Worm (Caenorhabditis elegans) whole organism, early embryonic: ENCODE measurements around the gene sdz-19.

Experiments used
- B0310.2 ChIP-seq: sonication (generic microtip); optimal IDR thresholded peaks from 2 replicates; lab custom pipeline; 2016; ENCODE audit warnings: mild to moderate bottlenecking, missing genetic modification characterization, missing compliant biosample characterization
- F13C5.2 ChIP-seq: sonication (generic microtip); optimal IDR thresholded peaks from 2 replicates; lab custom pipeline; 2017; ENCODE audit warnings: mild to moderate bottlenecking, missing genetic modification characterization, inconsistent platforms, missing compliant biosample characterization
- aly-1 ChIP-seq: sonication (generic microtip); optimal IDR thresholded peaks from 2 replicates; lab custom pipeline; 2016; ENCODE audit warnings: missing genetic modification characterization, missing compliant biosample characterization
- ama-1 ChIP-seq: fragments of 150-350 bp; optimal IDR thresholded peaks from 2 replicates; lab custom pipeline; 2014
- ceh-13 ChIP-seq: fragments of 200-800 bp; sonication (Bioruptor generic); optimal IDR thresholded peaks from 2 replicates; lab custom pipeline; 2018; ENCODE audit warnings: mild to moderate bottlenecking, missing genetic modification characterization, missing compliant biosample characterization
- ceh-36 ChIP-seq: sonication (generic microtip); optimal IDR thresholded peaks from 2 replicates; lab custom pipeline; 2016; ENCODE audit warnings: missing genetic modification characterization, inconsistent platforms, missing compliant biosample characterization
- ets-7 ChIP-seq: sonication (generic microtip); optimal IDR thresholded peaks from 2 replicates; lab custom pipeline; 2016; ENCODE audit warnings: missing genotype, missing genetic modification characterization, missing compliant biosample characterization
- flt-1 ChIP-seq: fragments of 200-800 bp; sonication (Bioruptor generic); IDR thresholded peaks from 2 replicates; pipeline ENCODE4 v1.3.6; 2022; ENCODE audit warnings: missing genetic modification characterization, missing compliant biosample characterization
- hmbx-1 ChIP-seq: sonication (generic microtip); optimal IDR thresholded peaks from 2 replicates; lab custom pipeline; 2016; ENCODE audit warnings: mild to moderate bottlenecking, missing genetic modification characterization, missing compliant biosample characterization
- hmg-4 ChIP-seq: fragments of 200-800 bp; sonication (Bioruptor generic); optimal IDR thresholded peaks from 2 replicates; lab custom pipeline; 2018; ENCODE audit warnings: mild to moderate bottlenecking, missing genetic modification characterization, missing compliant biosample characterization
- hnd-1 ChIP-seq: sonication (generic microtip); optimal IDR thresholded peaks from 2 replicates; lab custom pipeline; 2016; ENCODE audit warnings: missing genetic modification characterization, missing compliant biosample characterization
- pes-1 ChIP-seq: fragments of 200-800 bp; sonication (Bioruptor generic); IDR thresholded peaks from 2 replicates; pipeline ENCODE4 v1.3.6; 2022; ENCODE audit warnings: missing genetic modification reagents, missing genetic modification characterization, missing compliant biosample characterization
- scrt-1 ChIP-seq: fragments of 200-800 bp; sonication (Bioruptor generic); IDR thresholded peaks from 2 replicates; pipeline ENCODE4 v1.3.6; 2022; ENCODE audit warnings: missing genetic modification characterization, missing compliant biosample characterization
- sea-1 ChIP-seq: fragments of 200-800 bp; sonication (Bioruptor generic); conservative IDR thresholded peaks from 2 replicates; pipeline ENCODE4 v1.3.6; 2022; ENCODE audit warnings: missing genetic modification characterization, missing compliant biosample characterization
- tbx-11 ChIP-seq: fragments of 200-800 bp; sonication (Bioruptor generic); IDR thresholded peaks from 2 replicates; pipeline ENCODE4 v1.3.6; 2022; ENCODE audit warnings: missing genetic modification characterization, missing compliant biosample characterization
- tbx-37 ChIP-seq: fragments of 200-800 bp; sonication (Bioruptor generic); conservative IDR thresholded peaks from 2 replicates; pipeline ENCODE4 v1.3.6; 2022; ENCODE audit warnings: missing genetic modification reagents, missing genetic modification characterization, missing compliant biosample characterization
- tra-4 ChIP-seq: sonication (generic microtip); optimal IDR thresholded peaks from 2 replicates; lab custom pipeline; 2017; ENCODE audit warnings: missing genetic modification characterization, missing compliant biosample characterization

Gene sdz-19

ce11 chrX:12458021-12458420 lies 45.1 kb downstream of the sdz-19 start:
- TF ChIP-seq tbx-11 (GFP tag; lab: Robert Waterston, UW) (peak; percentile 76), hmg-4 (GFP tag; lab: Kevin White, UChicago) (peak; percentile 85), ceh-13 (GFP tag; lab: Kevin White, UChicago) (peak; percentile 71), F13C5.2 (tag; lab: Kevin White, UChicago) (peak; percentile 78), hmbx-1 (tag; lab: Kevin White, UChicago) (peak; percentile 46), hnd-1 (tag; lab: Kevin White, UChicago) (peak; percentile 50), tbx-37 (GFP tag; lab: Robert Waterston, UW) (peak; percentile 64; the same call in 1 of the 2 replicates), ets-7 (tag; lab: Kevin White, UChicago) (no peak), pes-1 (GFP tag; lab: Robert Waterston, UW) (peak; percentile 90), scrt-1 (GFP tag; lab: Robert Waterston, UW) (peak; percentile 85), sea-1 (GFP tag; lab: Robert Waterston, UW) (peak; percentile 85), flt-1 (GFP tag; lab: Robert Waterston, UW) (peak; percentile 75), tra-4 (tag; lab: Kevin White, UChicago) (peak; percentile 29), B0310.2 (tag; lab: Kevin White, UChicago) (peak; percentile 68), ama-1 (lab: Kevin White, UChicago) (no peak), aly-1 (tag; lab: Kevin White, UChicago) (peak; percentile 62), ceh-36 (peak; percentile 70)

DNA sequence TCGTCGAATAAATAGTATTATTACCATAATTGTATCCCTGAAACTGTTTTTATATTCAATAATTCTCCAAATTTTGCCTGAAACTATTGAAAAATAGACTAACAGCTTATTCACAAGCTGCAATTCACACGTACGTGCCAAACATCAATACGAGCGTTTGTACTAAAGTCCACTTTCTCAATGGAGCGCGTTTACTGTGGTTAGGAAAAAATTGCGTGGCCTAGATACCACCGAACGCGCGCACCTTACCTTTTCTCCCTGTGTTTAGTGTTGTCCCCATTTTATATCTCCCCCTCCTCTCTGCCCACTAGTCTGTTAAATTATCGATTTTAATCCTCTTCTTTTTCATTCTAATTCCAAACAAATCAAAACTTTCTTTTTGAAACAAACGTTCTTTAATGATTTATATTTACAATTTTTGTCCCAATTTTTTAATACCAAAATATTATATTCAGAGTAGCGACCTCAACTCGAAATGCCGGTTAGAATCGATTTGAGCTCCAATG lies 48.8 kb downstream of the sdz-19 start, which contains the start of the genes T18D3.9 and T18D3.1:
Gene T18D3.9 (minus strand): TSS at position 168 of the 506 bp plus-strand sequence.
Gene T18D3.1 (plus strand): TSS at position 456 of the 506 bp plus-strand sequence.
- no peak for TF ChIP-seq tra-4 (tag; lab: Kevin White, UChicago)
- no peak for TF ChIP-seq hmg-4 (GFP tag; lab: Kevin White, UChicago)
- no peak for TF ChIP-seq aly-1 (tag; lab: Kevin White, UChicago)
- TF ChIP-seq B0310.2 (tag; lab: Kevin White, UChicago) = no peak
- no peak for TF ChIP-seq F13C5.2 (tag; lab: Kevin White, UChicago)
- TF ChIP-seq hnd-1 (tag; lab: Kevin White, UChicago) = no peak
- TF ChIP-seq flt-1 (GFP tag; lab: Robert Waterston, UW) = no peak
